Worm (Caenorhabditis elegans): ENCODE data around the gene ZK1307.2.

Gene ZK1307.2

ce11 chrII:9620616-9621015, 33.1 kb downstream of the ZK1307.2 start (continued):
- TF ChIP-seq fkh-4 (tag; optimal IDR thresholded peaks at IDR 0.05; ENCODE audit: borderline replicate concordance), result peak; percentile 6
- TF ChIP-seq elt-2 (tag; optimal IDR thresholded peaks at IDR 0.05), result no peak

- TF ChIP-seq blmp-1 (tag; optimal IDR thresholded peaks at IDR 0.05) (peak; percentile 88), rnt-1 (tag; optimal IDR thresholded peaks at IDR 0.05) (peak; percentile 29), skn-1 (tag; optimal IDR thresholded peaks at IDR 0.05) (peak; percentile 11), irx-1 (tag; optimal IDR thresholded peaks at IDR 0.05) (no peak)
Observed at ce11 chrII:9619995-9620535, 33.7 kb downstream of the ZK1307.2 start.

- no peak for TF ChIP-seq F16B12.6 (tag; optimal IDR thresholded peaks at IDR 0.05)
- TF ChIP-seq ztf-4 (tag; optimal IDR thresholded peaks at IDR 0.05), result no peak
- peak in 2 of 3 experiments; percentile 18 to 35 for TF ChIP-seq ceh-82 (tag; optimal IDR thresholded peaks at IDR 0.05)
- TF ChIP-seq blmp-1 (tag; optimal IDR thresholded peaks at IDR 0.05), result peak; percentile 79
- TF ChIP-seq lin-15B (tag; optimal IDR thresholded peaks at IDR 0.05), result no peak
- no peak for TF ChIP-seq sptf-1 (tag; optimal IDR thresholded peaks at IDR 0.05)
- TF ChIP-seq jun-1 (tag; optimal IDR thresholded peaks at IDR 0.05), result peak; percentile 59
- no peak for TF ChIP-seq unc-98 (GFP tag; IDR thresholded peaks at IDR 0.05)
- TF ChIP-seq lin-35 (GFP tag; optimal IDR thresholded peaks at IDR 0.05), result peak; percentile 4 to 64
- TF ChIP-seq efl-3 (GFP tag; optimal IDR thresholded peaks at IDR 0.05), result no peak
- TF ChIP-seq C04F5.9 (tag; optimal IDR thresholded peaks at IDR 0.05), result no peak
- TF ChIP-seq lin-14 (GFP tag; optimal IDR thresholded peaks at IDR 0.05), result peak; percentile 87
- TF ChIP-seq egl-13 (tag; optimal IDR thresholded peaks at IDR 0.05), result no peak
- no peak for TF ChIP-seq pax-3 (tag; optimal IDR thresholded peaks at IDR 0.05)
- TF ChIP-seq nhr-20 (tag; optimal IDR thresholded peaks at IDR 0.05), result peak; percentile 72
- no peak for TF ChIP-seq pqm-1 (tag; optimal IDR thresholded peaks at IDR 0.05)
- no peak for TF ChIP-seq Y116A8C.19 (tag; optimal IDR thresholded peaks at IDR 0.05; ENCODE audit: borderline replicate concordance)
- TF ChIP-seq dsc-1 (tag; optimal IDR thresholded peaks at IDR 0.05), result peak; percentile 40
- no peak for TF ChIP-seq nhr-11 (tag; optimal IDR thresholded peaks at IDR 0.05)
- TF ChIP-seq hlh-4 (tag; optimal IDR thresholded peaks at IDR 0.05), result no peak
- no peak for TF ChIP-seq grh-1 (GFP tag; IDR thresholded peaks at IDR 0.05)
- peak; percentile 62 for TF ChIP-seq elt-2 (tag; optimal IDR thresholded peaks at IDR 0.05)
- TF ChIP-seq mep-1 (tag; optimal IDR thresholded peaks at IDR 0.05), result peak; percentile 59
- no peak for TF ChIP-seq nhr-12 (tag; optimal IDR thresholded peaks at IDR 0.05)
- TF ChIP-seq nhr-85 (tag), result peak; percentile 87
- peak; percentile 79 for TF ChIP-seq snu-23 (GFP tag; optimal IDR thresholded peaks at IDR 0.05)
- TF ChIP-seq unc-86 (tag; optimal IDR thresholded peaks at IDR 0.05), result no peak
- peak; percentile 80 for TF ChIP-seq nhr-71 (tag; optimal IDR thresholded peaks at IDR 0.05)
- no peak for TF ChIP-seq ets-5 (GFP tag; IDR thresholded peaks at IDR 0.05)
- TF ChIP-seq aly-2 (tag; optimal IDR thresholded peaks at IDR 0.05), result peak; percentile 30
- TF ChIP-seq nhr-237 (tag; optimal IDR thresholded peaks at IDR 0.05), result no peak
- no peak for TF ChIP-seq aha-1 (tag; optimal IDR thresholded peaks at IDR 0.05)
- no peak for TF ChIP-seq hlh-17 (GFP tag; optimal IDR thresholded peaks at IDR 0.05; ENCODE audit: borderline replicate concordance)
- no peak for TF ChIP-seq nhr-28 (tag; optimal IDR thresholded peaks at IDR 0.05)
- peak; percentile 25 for TF ChIP-seq xbp-1 (tag; optimal IDR thresholded peaks at IDR 0.05)
- no peak for TF ChIP-seq mef-2 (tag; optimal IDR thresholded peaks at IDR 0.05)
- TF ChIP-seq nhr-84 (tag; optimal IDR thresholded peaks at IDR 0.05), result no peak
- peak; percentile 59 for TF ChIP-seq unc-130 (tag; optimal IDR thresholded peaks at IDR 0.05)
- no peak for TF ChIP-seq isw-1 (GFP tag; IDR thresholded peaks at IDR 0.05)
- peak; percentile 17 for TF ChIP-seq nhr-47 (tag; optimal IDR thresholded peaks at IDR 0.05)
- peak; percentile 81 for TF ChIP-seq ama-1 (optimal IDR thresholded peaks at IDR 0.05)
- TF ChIP-seq lir-3 (tag; optimal IDR thresholded peaks at IDR 0.05; ENCODE audit: poor library complexity), result no peak
- TF ChIP-seq fkh-8 (tag; optimal IDR thresholded peaks at IDR 0.05), result no peak
- TF ChIP-seq ceh-63 (GFP tag; optimal IDR thresholded peaks at IDR 0.05), result no peak
- no peak for TF ChIP-seq pag-3 (tag; optimal IDR thresholded peaks at IDR 0.05; ENCODE audit: borderline replicate concordance, insufficient read depth)
Observed at ce11 chrII:9619402-9619862, 34.3 kb downstream of the ZK1307.2 start.

Data from whole organism, L1 larva.